Fruit fly (Drosophila melanogaster) whole organism, embryonic: ENCODE measurements around the gene CG45061.

Experiments used
- CG10543 ChIP-seq: fragments of 200-800 bp; sonication (Bioruptor generic); optimal IDR thresholded peaks from 3 replicates; lab custom pipeline; 2017; ENCODE audit warnings: missing biosample characterization, mild to moderate bottlenecking, missing genetic modification characterization, moderate library complexity
- CG10654 ChIP-seq: fragments of 200-800 bp; sonication (Bioruptor generic); optimal IDR thresholded peaks from 2 replicates; lab custom pipeline; 2016; ENCODE audit warnings: missing biosample characterization, missing genetic modification characterization
- CG11560 ChIP-seq: fragments of 200-800 bp; sonication (Bioruptor generic); IDR thresholded peaks from 3 replicates; pipeline ENCODE4 v1.3.6; 2022; ENCODE audit warnings: missing biosample characterization, missing genetic modification characterization
- CG13123 ChIP-seq: fragments of 200-800 bp; sonication (Bioruptor generic); optimal IDR thresholded peaks from 2 replicates; lab custom pipeline; 2016; ENCODE audit warnings: missing biosample characterization, missing genetic modification characterization
- CG13624 ChIP-seq: fragments of 200-800 bp; sonication (Bioruptor generic); optimal IDR thresholded peaks from 2 replicates; lab custom pipeline; 2016; ENCODE audit warnings: missing biosample characterization, missing genetic modification characterization
- CG14710 ChIP-seq: fragments of 200-800 bp; sonication (Bioruptor generic); optimal IDR thresholded peaks from 3 replicates; lab custom pipeline; 2019; ENCODE audit warnings: missing biosample characterization, mild to moderate bottlenecking, missing genetic modification characterization, moderate library complexity
- CG1529 ChIP-seq: fragments of 200-800 bp; sonication (Bioruptor generic); optimal IDR thresholded peaks from 3 replicates; lab custom pipeline; 2018; ENCODE audit warnings: missing biosample characterization, missing genetic modification characterization
- CG15514 ChIP-seq: fragments of 200-800 bp; sonication (Bioruptor generic); optimal IDR thresholded peaks from 3 replicates; lab custom pipeline; 2017; ENCODE audit warnings: missing biosample characterization, missing genetic modification characterization, mild to moderate bottlenecking, moderate library complexity, missing genetic modification reagents
- CG1603 ChIP-seq: fragments of 200-800 bp; sonication (Bioruptor generic); optimal IDR thresholded peaks from 2 replicates; lab custom pipeline; 2019; ENCODE audit warnings: missing biosample characterization, mild to moderate bottlenecking, missing genetic modification characterization, moderate library complexity
- CG1647 ChIP-seq: fragments of 200-800 bp; sonication (Bioruptor generic); optimal IDR thresholded peaks from 3 replicates; lab custom pipeline; 2016; ENCODE audit warnings: missing biosample characterization, missing genetic modification characterization
- CG17568 ChIP-seq: fragments of 200-800 bp; sonication (Bioruptor generic); optimal IDR thresholded peaks from 2 replicates; lab custom pipeline; 2018; ENCODE audit warnings: missing biosample characterization, mild to moderate bottlenecking, missing genetic modification characterization, moderate library complexity
- CG1792 ChIP-seq: fragments of 200-800 bp; sonication (Bioruptor generic); optimal IDR thresholded peaks from 2 replicates; lab custom pipeline; 2016; ENCODE audit warnings: missing biosample characterization, missing genetic modification characterization
- CG18011 ChIP-seq: fragments of 200-800 bp; sonication (Bioruptor generic); optimal IDR thresholded peaks from 2 replicates; lab custom pipeline; 2017; ENCODE audit warnings: missing biosample characterization, missing genetic modification characterization, mild to moderate bottlenecking, moderate library complexity, missing genotype
- CG18764 ChIP-seq: fragments of 200-800 bp; sonication (Bioruptor generic); optimal IDR thresholded peaks from 3 replicates; lab custom pipeline; 2016; ENCODE audit warnings: missing biosample characterization, missing genetic modification characterization
- CG31441 ChIP-seq: fragments of 200-800 bp; sonication (Bioruptor generic); IDR thresholded peaks from 2 replicates; pipeline ENCODE4 v1.3.6; 2022; ENCODE audit warnings: missing biosample characterization, missing genetic modification characterization
- CG32767 ChIP-seq: fragments of 200-800 bp; sonication (Bioruptor generic); IDR thresholded peaks from 2 replicates; pipeline ENCODE4 v1.3.6; 2022; ENCODE audit warnings: missing biosample characterization, missing genetic modification characterization
- CG4617 ChIP-seq: fragments of 200-800 bp; sonication (Bioruptor generic); optimal IDR thresholded peaks from 3 replicates; lab custom pipeline; 2016; ENCODE audit warnings: missing biosample characterization, missing genetic modification characterization, borderline replicate concordance
- CG5245 ChIP-seq: fragments of 200-800 bp; sonication (Bioruptor generic); optimal IDR thresholded peaks from 3 replicates; lab custom pipeline; 2016; ENCODE audit warnings: missing biosample characterization, missing genetic modification characterization
- CG7928 ChIP-seq: fragments of 200-800 bp; sonication (Bioruptor generic); optimal IDR thresholded peaks from 2 replicates; lab custom pipeline; 2017; ENCODE audit warnings: missing biosample characterization, mild to moderate bottlenecking, missing genetic modification characterization
- CG8359 ChIP-seq: fragments of 200-800 bp; sonication (Bioruptor generic); optimal IDR thresholded peaks from 2 replicates; lab custom pipeline; 2017; ENCODE audit warnings: missing biosample characterization, mild to moderate bottlenecking, missing genetic modification characterization, borderline replicate concordance
- CG8388 ChIP-seq: fragments of 200-800 bp; sonication (Bioruptor generic); optimal IDR thresholded peaks from 2 replicates; lab custom pipeline; 2019; ENCODE audit warnings: missing biosample characterization, mild to moderate bottlenecking, missing genetic modification characterization, moderate library complexity
- CG8944 ChIP-seq: fragments of 200-800 bp; sonication (Bioruptor generic); optimal IDR thresholded peaks from 3 replicates; lab custom pipeline; 2016; ENCODE audit warnings: missing biosample characterization, missing genetic modification characterization
- D19A ChIP-seq: fragments of 200-800 bp; optimal IDR thresholded peaks from 3 replicates; lab custom pipeline; 2019; ENCODE audit warnings: missing biosample characterization, mild to moderate bottlenecking, missing genetic modification characterization, moderate library complexity
- HLH3B ChIP-seq: fragments of 200-800 bp; sonication (Bioruptor generic); IDR thresholded peaks from 2 replicates; pipeline ENCODE4 v1.3.6; 2022; ENCODE audit warnings: missing biosample characterization, missing genetic modification characterization
- HmgZ ChIP-seq: fragments of 200-800 bp; sonication (Bioruptor generic); optimal IDR thresholded peaks from 2 replicates; lab custom pipeline; 2018; ENCODE audit warnings: missing biosample characterization, mild to moderate bottlenecking, missing genetic modification characterization
- Jarid2 ChIP-seq: fragments of 200-800 bp; sonication (Bioruptor generic); optimal IDR thresholded peaks from 3 replicates; lab custom pipeline; 2017; ENCODE audit warnings: mild to moderate bottlenecking, missing biosample characterization, missing genetic modification reagents, missing genetic modification characterization
- Myb ChIP-seq: fragments of 200-800 bp; sonication (Bioruptor generic); optimal IDR thresholded peaks from 2 replicates; lab custom pipeline; 2016; ENCODE audit warnings: missing biosample characterization, missing genetic modification characterization
- Nf-YB ChIP-seq: fragments of 200-800 bp; sonication (Bioruptor generic); optimal IDR thresholded peaks from 3 replicates; lab custom pipeline; 2019; ENCODE audit warnings: missing biosample characterization, mild to moderate bottlenecking, missing genetic modification characterization, moderate library complexity
- Sox102F ChIP-seq: fragments of 200-800 bp; sonication (Bioruptor generic); optimal IDR thresholded peaks from 2 replicates; lab custom pipeline; 2018; ENCODE audit warnings: missing biosample characterization, mild to moderate bottlenecking, missing genetic modification characterization, moderate library complexity
- ab ChIP-seq: fragments of 200-800 bp; sonication (Bioruptor generic); optimal IDR thresholded peaks from 2 replicates; lab custom pipeline; 2016; ENCODE audit warnings: missing biosample characterization, missing genetic modification characterization
- ap ChIP-seq: fragments of 200-800 bp; sonication (Bioruptor generic); IDR thresholded peaks from 2 replicates; pipeline ENCODE4 v1.3.6; 2022; ENCODE audit warnings: missing biosample characterization, missing genetic modification characterization
- bab2 ChIP-seq: fragments of 200-800 bp; sonication (Bioruptor generic); optimal IDR thresholded peaks from 2 replicates; lab custom pipeline; 2016; ENCODE audit warnings: missing biosample characterization, missing genetic modification characterization
- cwo ChIP-seq: fragments of 200-800 bp; sonication (Bioruptor generic); optimal IDR thresholded peaks from 3 replicates; lab custom pipeline; 2017; ENCODE audit warnings: missing biosample characterization, missing genetic modification characterization, mild to moderate bottlenecking, moderate library complexity, missing genetic modification reagents
- disco-r ChIP-seq: fragments of 200-800 bp; sonication (Bioruptor generic); optimal IDR thresholded peaks from 2 replicates; lab custom pipeline; 2016; ENCODE audit warnings: missing biosample characterization, missing genetic modification characterization
- esg ChIP-seq: fragments of 200-800 bp; sonication (Bioruptor generic); conservative IDR thresholded peaks from 2 replicates; pipeline ENCODE4 v1.3.6; 2022; ENCODE audit warnings: missing biosample characterization, missing genetic modification characterization
- eyg ChIP-seq: fragments of 200-800 bp; sonication (Bioruptor generic); optimal IDR thresholded peaks from 3 replicates; lab custom pipeline; 2016; ENCODE audit warnings: missing biosample characterization, missing genetic modification characterization
- fd64A ChIP-seq: fragments of 200-800 bp; sonication (Bioruptor generic); optimal IDR thresholded peaks from 3 replicates; lab custom pipeline; 2018; ENCODE audit warnings: missing biosample characterization, mild to moderate bottlenecking, missing genetic modification characterization
- gcm2 ChIP-seq: fragments of 200-800 bp; sonication (Bioruptor generic); optimal IDR thresholded peaks from 2 replicates; lab custom pipeline; 2016; ENCODE audit warnings: missing biosample characterization, missing genetic modification characterization
- grau ChIP-seq: fragments of 200-800 bp; optimal IDR thresholded peaks from 3 replicates; lab custom pipeline; 2019; ENCODE audit warnings: missing biosample characterization, mild to moderate bottlenecking, missing genetic modification characterization, moderate library complexity
- hb ChIP-seq: fragments of 200-800 bp; sonication (Bioruptor generic); IDR thresholded peaks from 3 replicates; pipeline ENCODE4 v1.3.6; 2022; ENCODE audit warnings: missing biosample characterization, missing genetic modification characterization; ENCODE audit not compliant: partially characterized antibody
- lilli ChIP-seq: fragments of 200-800 bp; sonication (Bioruptor generic); optimal IDR thresholded peaks from 3 replicates; lab custom pipeline; 2016; ENCODE audit warnings: missing biosample characterization, missing genetic modification characterization
- luna ChIP-seq: fragments of 200-800 bp; sonication (Bioruptor generic); optimal IDR thresholded peaks from 2 replicates; lab custom pipeline; 2016; ENCODE audit warnings: missing biosample characterization, missing genetic modification characterization
- mam ChIP-seq: fragments of 200-800 bp; sonication (Bioruptor generic); optimal IDR thresholded peaks from 3 replicates; lab custom pipeline; 2016; ENCODE audit warnings: missing biosample characterization, missing genetic modification characterization
- nau ChIP-seq: fragments of 200-800 bp; sonication (Bioruptor generic); optimal IDR thresholded peaks from 3 replicates; lab custom pipeline; 2017; ENCODE audit warnings: missing biosample characterization, mild to moderate bottlenecking, missing genetic modification characterization, missing genetic modification reagents
- pum ChIP-seq: fragments of 200-800 bp; sonication (Bioruptor generic); optimal IDR thresholded peaks from 2 replicates; lab custom pipeline; 2016; ENCODE audit warnings: missing biosample characterization, missing genetic modification characterization
- row ChIP-seq: fragments of 200-800 bp; sonication (Bioruptor generic); IDR thresholded peaks from 3 replicates; pipeline ENCODE4 v1.3.6; 2022; ENCODE audit warnings: missing biosample characterization, missing genetic modification characterization
- tio ChIP-seq: fragments of 200-800 bp; sonication (Bioruptor generic); optimal IDR thresholded peaks from 2 replicates; lab custom pipeline; 2017; ENCODE audit warnings: missing biosample characterization, missing genetic modification characterization, inconsistent platforms
- wor ChIP-seq: fragments of 200-800 bp; sonication (Bioruptor generic); IDR thresholded peaks from 2 replicates; pipeline ENCODE4 v1.3.6; 2022; ENCODE audit warnings: missing biosample characterization, missing genetic modification characterization

Gene CG45061

dm6 chrX:9875948-9876853 is 4.7 kb upstream of the CG45061 start, which contains the start of gene CG15247 (continued):
- peak; percentile 79 for TF ChIP-seq Sox102F (GFP tag; lab: Kevin White, UChicago)
- TF ChIP-seq CG14710 (tag; lab: Kevin White, UChicago), result peak; percentile 64
- TF ChIP-seq CG11560 (tag; lab: Robert Waterston, UW), result peak; percentile 65; the same call in 2 of the 3 replicates
- TF ChIP-seq wor, result peak; percentile 66; the same call in 1 of the 2 replicates
- peak; percentile 59 for TF ChIP-seq tio
- peak; percentile 31 for TF ChIP-seq Nf-YB (GFP tag; lab: Kevin White, UChicago)
- peak; percentile 53 for TF ChIP-seq CG10654
- no peak for TF ChIP-seq fd64A
- no peak for TF ChIP-seq CG7928 (GFP tag; lab: Kevin White, UChicago)
- TF ChIP-seq CG1792, result peak; percentile 54
- peak; percentile 38 for TF ChIP-seq CG18764 (GFP tag; lab: Kevin White, UChicago)
- peak; percentile 52 for TF ChIP-seq Myb (GFP tag; lab: Kevin White, UChicago)
- peak; percentile 68 for TF ChIP-seq CG31441 (GFP tag; lab: Robert Waterston, UW)
- TF ChIP-seq CG8359 (GFP tag; lab: Kevin White, UChicago), result no peak
- no peak for TF ChIP-seq ab (GFP tag; lab: Kevin White, UChicago)
- TF ChIP-seq CG18011 (GFP tag; lab: Kevin White, UChicago), result peak; percentile 5
- peak; percentile 41 for TF ChIP-seq cwo (GFP tag; lab: Kevin White, UChicago)
- peak; percentile 89 for TF ChIP-seq grau
- no peak for TF ChIP-seq luna (GFP tag; lab: Kevin White, UChicago)
- TF ChIP-seq esg, result peak; percentile 79
- peak; percentile 80 for TF ChIP-seq pum (GFP tag; lab: Kevin White, UChicago)
- TF ChIP-seq CG10543 (GFP tag; lab: Kevin White, UChicago), result peak; percentile 34
- TF ChIP-seq hb (GFP tag; lab: Robert Waterston, UW), result no peak
- TF ChIP-seq mam (GFP tag; lab: Kevin White, UChicago), result peak; percentile 80
- TF ChIP-seq eyg, result peak; percentile 20
- peak; percentile 36 for TF ChIP-seq CG1529 (GFP tag; lab: Kevin White, UChicago)
- TF ChIP-seq row (GFP tag; lab: Robert Waterston, UW), result peak; percentile 88
- TF ChIP-seq CG17568 (GFP tag; lab: Kevin White, UChicago), result peak; percentile 0
- TF ChIP-seq ap (GFP tag; lab: Robert Waterston, UW), result peak; percentile 70
- peak; percentile 3 for TF ChIP-seq CG15514 (GFP tag; lab: Kevin White, UChicago)
- no peak for TF ChIP-seq disco-r (GFP tag; lab: Kevin White, UChicago)
- TF ChIP-seq HmgZ (tag; lab: Kevin White, UChicago), result peak; percentile 49
- no peak for TF ChIP-seq gcm2 (GFP tag; lab: Kevin White, UChicago)
- TF ChIP-seq HLH3B (GFP tag; lab: Robert Waterston, UW), result peak; percentile 83
- no peak for TF ChIP-seq Jarid2 (GFP tag; lab: Kevin White, UChicago)
- TF ChIP-seq CG8944, result peak; percentile 49
- TF ChIP-seq CG5245 (GFP tag; lab: Kevin White, UChicago), result peak; percentile 52
- peak; percentile 13 for TF ChIP-seq CG4617
- no peak; the same call in 1 of the 2 replicates for TF ChIP-seq CG32767
- TF ChIP-seq CG8388 (GFP tag; lab: Kevin White, UChicago), result peak; percentile 63
- peak; percentile 41 for TF ChIP-seq nau (GFP tag; lab: Kevin White, UChicago)
- peak; percentile 45 for TF ChIP-seq D19A (tag; lab: Kevin White, UChicago)
- peak; percentile 3 for TF ChIP-seq CG1647 (GFP tag; lab: Kevin White, UChicago)
- TF ChIP-seq lilli, result peak; percentile 78
- TF ChIP-seq bab2, result peak; percentile 73
- TF ChIP-seq CG13123 (GFP tag; lab: Kevin White, UChicago), result no peak
- TF ChIP-seq CG13624, result peak; percentile 79
- TF ChIP-seq CG1603 (tag; lab: Kevin White, UChicago), result no peak
